Worm (Caenorhabditis elegans): ENCODE measurements around the gene srb-1.

- no peak for TF ChIP-seq pha-4 (tag; optimal IDR thresholded peaks at IDR 0.05)
- TF ChIP-seq unc-39 (tag; optimal IDR thresholded peaks at IDR 0.05), result no peak
- TF ChIP-seq nhr-11 (tag; optimal IDR thresholded peaks at IDR 0.05), result no peak
- no peak for TF ChIP-seq ama-1 (optimal IDR thresholded peaks at IDR 0.05)
- TF ChIP-seq mdl-1 (tag; optimal IDR thresholded peaks at IDR 0.05), result no peak
- no peak for TF ChIP-seq nhr-12 (tag; optimal IDR thresholded peaks at IDR 0.05)
- no peak for TF ChIP-seq elt-1 (tag; optimal IDR thresholded peaks at IDR 0.05)
- TF ChIP-seq pqm-1 (tag; optimal IDR thresholded peaks at IDR 0.05), result no peak
- no peak for TF ChIP-seq ceh-9 (tag; optimal IDR thresholded peaks at IDR 0.05)
- TF ChIP-seq snpc-4 (tag; optimal IDR thresholded peaks at IDR 0.05), result no peak
These were observed 20.0 kb downstream of the srb-1 start, which contains the start of gene srb-16 for ce11 chrII:5150829-5151228.

All from whole organism, L3 larva.